Worm (Caenorhabditis elegans) whole organism, midembryonic: ENCODE data around the gene idpp-5.

Experiments
- T22C8.4 ChIP-seq: fragments of 200-800 bp; sonication (Bioruptor generic); IDR thresholded peaks from 2 replicates; pipeline ENCODE4 v1.3.6; 2022; ENCODE audit warnings: missing genetic modification characterization, missing compliant biosample characterization
- cog-1 ChIP-seq: sonication (generic microtip); optimal IDR thresholded peaks from 2 replicates; lab custom pipeline; 2016; ENCODE audit warnings: missing genetic modification characterization, missing compliant biosample characterization
- flt-1 ChIP-seq: fragments of 200-800 bp; sonication (Bioruptor generic); IDR thresholded peaks from 2 replicates; pipeline ENCODE4 v1.3.6; 2022; ENCODE audit warnings: missing genetic modification characterization, missing compliant biosample characterization
- klf-2 ChIP-seq: fragments of 200-800 bp; sonication (Bioruptor generic); conservative IDR thresholded peaks from 2 replicates; pipeline ENCODE4 v1.3.6; 2022; ENCODE audit warnings: missing genetic modification reagents, missing genetic modification characterization, missing compliant biosample characterization
- med-1 ChIP-seq: sonication (generic microtip); optimal IDR thresholded peaks from 2 replicates; lab custom pipeline; 2017; ENCODE audit warnings: missing genetic modification characterization, mild to moderate bottlenecking, missing compliant biosample characterization, antibody characterized with exemption, missing genetic modification reagents; ENCODE audit not compliant: insufficient read depth
- ref-1 ChIP-seq: fragments of 200-800 bp; sonication (Bioruptor generic); conservative IDR thresholded peaks from 2 replicates; pipeline ENCODE4 v1.3.6; 2022; ENCODE audit warnings: missing genetic modification reagents, missing genetic modification characterization, missing compliant biosample characterization
- tab-1 ChIP-seq: fragments of 200-800 bp; sonication (Bioruptor generic); IDR thresholded peaks from 2 replicates; pipeline ENCODE4 v1.3.6; 2022; ENCODE audit warnings: missing genetic modification characterization, missing compliant biosample characterization
- ztf-23 ChIP-seq: fragments of 200-800 bp; sonication (Bioruptor generic); IDR thresholded peaks from 2 replicates; pipeline ENCODE4 v1.3.6; 2022; ENCODE audit warnings: missing genetic modification reagents, missing genetic modification characterization, missing compliant biosample characterization
- ztf-29 ChIP-seq: fragments of 200-800 bp; sonication (Bioruptor generic); IDR thresholded peaks from 2 replicates; pipeline ENCODE4 v1.3.6; 2022; ENCODE audit warnings: missing genetic modification reagents, missing genetic modification characterization, missing compliant biosample characterization

DNA sequence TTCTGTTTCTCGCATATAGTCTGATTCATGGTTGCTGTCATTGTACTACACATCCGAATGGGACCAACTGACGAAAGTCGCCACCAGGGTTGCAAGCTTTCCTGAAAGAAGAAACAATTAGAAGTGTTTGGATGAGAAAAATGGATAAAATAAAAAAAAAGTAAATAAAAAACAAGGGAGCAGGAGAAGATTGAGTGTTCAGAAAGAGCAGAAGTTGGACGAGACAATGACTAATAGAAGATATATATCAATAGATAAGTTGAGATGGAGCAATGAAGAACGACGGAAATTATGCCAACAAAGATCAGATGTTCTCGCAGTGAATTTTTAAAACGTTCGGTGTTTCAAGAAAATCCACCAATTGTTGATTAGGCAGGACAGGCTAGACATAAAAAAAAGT lies 34.2 kb upstream of the idpp-5 start, which contains the start of gene fkh-9:
- TF ChIP-seq tab-1 (GFP tag; lab: Robert Waterston, UW) (no peak), T22C8.4 (GFP tag; lab: Robert Waterston, UW) (no peak), ztf-29 (GFP tag; lab: Robert Waterston, UW) (no peak), med-1 (no peak), ref-1 (no peak), klf-2 (GFP tag; lab: Robert Waterston, UW) (no peak), ztf-23 (no peak), flt-1 (GFP tag; lab: Robert Waterston, UW) (no peak), cog-1 (tag; lab: Kevin White, UChicago) (no peak)
